Worm (Caenorhabditis elegans): ENCODE results near the gene C13A10.2.

C13A10.2 gene

DNA sequence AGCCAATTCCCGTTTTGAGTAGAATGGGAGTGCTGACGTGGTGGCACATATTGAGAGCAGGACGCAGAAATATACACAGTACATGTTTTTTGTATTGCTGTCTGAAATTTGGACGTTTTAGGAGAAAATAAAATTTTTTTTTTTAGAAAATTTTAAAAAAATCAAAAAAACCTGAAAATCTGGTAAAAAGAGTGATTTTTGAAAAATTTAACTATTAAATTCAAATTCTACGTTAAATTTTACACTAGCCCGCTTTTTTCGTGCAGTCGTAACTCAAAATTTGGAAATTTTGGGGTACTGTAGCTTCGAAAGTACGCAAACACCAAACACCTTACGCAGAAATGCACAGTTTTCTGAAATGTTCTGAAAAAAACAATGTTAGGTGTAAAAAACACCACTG is at the start of gene C13A10.2:
Gene C13A10.2 (minus strand): TSS at position 101 of the 400 bp plus-strand sequence.
- TF ChIP-seq aha-1 (tag) (peak; percentile 12), lin-13 (GFP tag; optimal IDR thresholded peaks at IDR 0.05) (peak; percentile 70), F10B5.3 (tag; optimal IDR thresholded peaks at IDR 0.05) (no peak)

DNA sequence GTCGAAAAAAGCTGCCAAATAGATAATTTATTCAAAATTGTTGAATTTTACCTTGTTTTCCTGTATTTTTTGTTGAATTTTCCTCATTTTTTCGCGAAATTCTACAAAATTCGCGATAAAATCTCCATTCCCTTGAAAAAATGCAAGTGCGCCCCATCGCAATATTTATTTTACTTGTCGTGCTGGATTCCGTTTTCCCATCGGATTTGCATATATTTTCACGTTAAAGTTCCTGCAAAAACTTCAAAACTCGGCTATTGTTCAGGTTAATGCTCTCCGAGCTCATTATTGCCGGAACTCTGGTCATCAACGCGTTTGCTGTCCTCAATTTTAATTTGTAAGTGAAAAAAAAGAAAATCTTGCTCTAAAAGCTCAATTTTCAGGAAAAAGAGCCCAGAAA is 45.3 kb upstream of the C13A10.2 start, which contains the start of the genes Y51H7C.41 and cogc-4:
Gene Y51H7C.41 (plus strand): TSS at position 266 of the 400 bp plus-strand sequence.
Gene cogc-4 (plus strand): TSS at position 386 of the 400 bp plus-strand sequence.
- TF ChIP-seq set-16 (GFP tag; IDR thresholded peaks at IDR 0.05), result no peak
- peak; percentile 9 for TF ChIP-seq duxl-1 (tag; optimal IDR thresholded peaks at IDR 0.05; ENCODE audit: poor library complexity)
- TF ChIP-seq zfp-3 (GFP tag; conservative IDR thresholded peaks at IDR 0.05), result no peak
- TF ChIP-seq lin-38 (GFP tag; IDR thresholded peaks at IDR 0.05), result peak; percentile 55
- TF ChIP-seq hlh-30 (tag; optimal IDR thresholded peaks at IDR 0.05; ENCODE audit: insufficient read depth), result no peak
- peak in 1 of 2 experiments; percentile 30 for TF ChIP-seq lsy-2 (tag; optimal IDR thresholded peaks at IDR 0.05)

DNA sequence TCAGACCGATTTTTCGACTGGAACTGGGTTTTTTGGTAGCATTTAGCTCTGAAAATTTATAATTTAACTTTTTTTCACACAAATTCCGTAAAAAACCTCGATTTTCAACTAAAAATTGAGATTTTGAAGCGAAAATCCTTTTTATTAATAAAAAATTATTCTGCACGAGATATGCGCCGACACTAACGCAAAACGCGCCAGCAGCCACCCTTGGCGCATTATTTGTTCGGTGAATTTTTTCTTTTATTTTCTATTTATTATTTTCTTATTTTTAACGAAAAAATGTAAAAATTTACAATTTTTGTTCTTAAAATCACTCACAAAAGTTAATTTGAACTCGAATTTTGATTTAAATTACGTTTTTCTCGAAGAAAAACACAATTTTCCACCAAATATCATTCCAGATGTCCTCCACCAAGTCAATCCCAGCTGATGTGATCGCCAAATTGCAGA is 44.4 kb upstream of the C13A10.2 start, which contains the start of gene Y51H7C.7:
Gene Y51H7C.7 (plus strand): TSS at position 403 of the 453 bp plus-strand sequence.
- peak; percentile 8 for TF ChIP-seq F49E8.2 (tag; optimal IDR thresholded peaks at IDR 0.05; ENCODE audit: borderline replicate concordance)
- no peak for TF ChIP-seq skn-1 (tag; optimal IDR thresholded peaks at IDR 0.05)
- TF ChIP-seq attf-4 (tag; optimal IDR thresholded peaks at IDR 0.05), result no peak
- no peak for TF ChIP-seq fkh-10 (GFP tag; optimal IDR thresholded peaks at IDR 0.05)
- no peak for TF ChIP-seq zfp-2 (tag; optimal IDR thresholded peaks at IDR 0.05)
- TF ChIP-seq mdt-29 (GFP tag; IDR thresholded peaks at IDR 0.05), result no peak
- TF ChIP-seq daf-19 (GFP tag; conservative IDR thresholded peaks at IDR 0.05), result no peak
- no peak for TF ChIP-seq pha-4 (GFP tag; IDR thresholded peaks at IDR 0.05)
- no peak for TF ChIP-seq pha-4 (tag; optimal IDR thresholded peaks at IDR 0.05)
- no peak for TF ChIP-seq lin-38 (GFP tag; IDR thresholded peaks at IDR 0.05)
- TF ChIP-seq dpl-1 (GFP tag; optimal IDR thresholded peaks at IDR 0.05), result peak; percentile 70
- TF ChIP-seq zip-2 (tag; optimal IDR thresholded peaks at IDR 0.05), result no peak
- TF ChIP-seq lin-39 (tag; optimal IDR thresholded peaks at IDR 0.05), result no peak
- no peak for TF ChIP-seq php-3 (GFP tag; IDR thresholded peaks at IDR 0.05)
- no peak for TF ChIP-seq tag-97 (GFP tag; IDR thresholded peaks at IDR 0.05)
- no peak for TF ChIP-seq duxl-1 (tag; optimal IDR thresholded peaks at IDR 0.05; ENCODE audit: poor library complexity)
- no peak for TF ChIP-seq saeg-2 (GFP tag; IDR thresholded peaks at IDR 0.05)
- no peak for TF ChIP-seq nhr-6 (tag; optimal IDR thresholded peaks at IDR 0.05)
- TF ChIP-seq D1046.2 (GFP tag; IDR thresholded peaks at IDR 0.05), result no peak
- peak; percentile 51 for TF ChIP-seq rbr-2 (tag; optimal IDR thresholded peaks at IDR 0.05)
- no peak for TF ChIP-seq cey-2 (tag; optimal IDR thresholded peaks at IDR 0.05; ENCODE audit: borderline replicate concordance, insufficient read depth)
- TF ChIP-seq ZK546.5 (tag; optimal IDR thresholded peaks at IDR 0.05), result no peak
- TF ChIP-seq nhr-76 (tag; optimal IDR thresholded peaks at IDR 0.05), result no peak
- TF ChIP-seq snpc-1.2 (GFP tag; IDR thresholded peaks at IDR 0.05), result no peak
- no peak for TF ChIP-seq zag-1 (tag; optimal IDR thresholded peaks at IDR 0.05)
- TF ChIP-seq mdl-1 (tag; optimal IDR thresholded peaks at IDR 0.05), result no peak
- TF ChIP-seq spr-3 (GFP tag; optimal IDR thresholded peaks at IDR 0.05), result no peak
- no peak for TF ChIP-seq lim-7 (GFP tag; IDR thresholded peaks at IDR 0.05)
- no peak for TF ChIP-seq T20F7.1 (GFP tag; optimal IDR thresholded peaks at IDR 0.05)
- TF ChIP-seq hif-1 (tag; optimal IDR thresholded peaks at IDR 0.05), result no peak
- TF ChIP-seq R02D3.7 (tag; optimal IDR thresholded peaks at IDR 0.05), result no peak
- no peak for TF ChIP-seq daf-16 (GFP tag; optimal IDR thresholded peaks at IDR 0.05)
- no peak for TF ChIP-seq daf-16 (tag; optimal IDR thresholded peaks at IDR 0.05)
- TF ChIP-seq lin-13 (GFP tag; optimal IDR thresholded peaks at IDR 0.05), result no peak
- no peak for TF ChIP-seq T26A8.4 (GFP tag; IDR thresholded peaks at IDR 0.05)
- no peak for TF ChIP-seq ztf-7 (tag; optimal IDR thresholded peaks at IDR 0.05)
- no peak for TF ChIP-seq aly-2 (tag; optimal IDR thresholded peaks at IDR 0.05)
- TF ChIP-seq nhr-28 (tag; optimal IDR thresholded peaks at IDR 0.05), result peak; percentile 28
- TF ChIP-seq nhr-237 (tag; optimal IDR thresholded peaks at IDR 0.05), result no peak
- peak; percentile 39 for TF ChIP-seq spr-1 (tag; optimal IDR thresholded peaks at IDR 0.05)
- no peak for TF ChIP-seq set-16 (GFP tag; IDR thresholded peaks at IDR 0.05)
- no peak for TF ChIP-seq daf-8 (GFP tag; IDR thresholded peaks at IDR 0.05)
- no peak for TF ChIP-seq hlh-11 (tag; optimal IDR thresholded peaks at IDR 0.05)
